Fruit fly (Drosophila melanogaster) whole organism, embryonic: ENCODE data around the gene Cyp313a1.

Source experiments
- ATbp ChIP-seq: fragments of 200-800 bp; sonication (Bioruptor generic); optimal IDR thresholded peaks from 2 replicates; lab custom pipeline; 2017; ENCODE audit warnings: missing biosample characterization, mild to moderate bottlenecking, missing genetic modification characterization, missing genetic modification reagents
- Abd-B ChIP-seq: fragments of 200-800 bp; sonication (Bioruptor generic); optimal IDR thresholded peaks from 2 replicates; lab custom pipeline; 2018; ENCODE audit warnings: missing biosample characterization, mild to moderate bottlenecking, missing genetic modification characterization, moderate library complexity
- Atf-2 ChIP-seq: fragments of 200-800 bp; sonication (Bioruptor generic); optimal IDR thresholded peaks from 2 replicates; lab custom pipeline; 2016; ENCODE audit warnings: missing biosample characterization, missing genetic modification characterization
- BtbVII ChIP-seq: fragments of 200-800 bp; sonication (Bioruptor generic); optimal IDR thresholded peaks from 3 replicates; lab custom pipeline; 2017; ENCODE audit warnings: missing biosample characterization, mild to moderate bottlenecking, missing genetic modification characterization
- CG1529 ChIP-seq: fragments of 200-800 bp; sonication (Bioruptor generic); optimal IDR thresholded peaks from 3 replicates; lab custom pipeline; 2018; ENCODE audit warnings: missing biosample characterization, missing genetic modification characterization
- CG15479 ChIP-seq: fragments of 200-800 bp; sonication (Bioruptor generic); optimal IDR thresholded peaks from 3 replicates; lab custom pipeline; 2019; ENCODE audit warnings: missing biosample characterization, mild to moderate bottlenecking, missing genetic modification characterization, moderate library complexity
- CG1603 ChIP-seq: fragments of 200-800 bp; sonication (Bioruptor generic); optimal IDR thresholded peaks from 2 replicates; lab custom pipeline; 2019; ENCODE audit warnings: missing biosample characterization, mild to moderate bottlenecking, missing genetic modification characterization, moderate library complexity
- CG16815 ChIP-seq: fragments of 200-800 bp; sonication (Bioruptor generic); optimal IDR thresholded peaks from 3 replicates; lab custom pipeline; 2017; ENCODE audit warnings: missing biosample characterization, mild to moderate bottlenecking, missing genetic modification characterization
- CG31224 ChIP-seq: fragments of 200-800 bp; sonication (Bioruptor generic); IDR thresholded peaks from 2 replicates; pipeline ENCODE4 v1.3.6; 2022; ENCODE audit warnings: missing biosample characterization, missing genetic modification characterization
- CG3847 ChIP-seq: fragments of 200-800 bp; sonication (Bioruptor generic); IDR thresholded peaks from 2 replicates; pipeline ENCODE4 v1.3.6; 2022; ENCODE audit warnings: missing biosample characterization, missing genetic modification characterization
- CG3995 ChIP-seq: fragments of 200-800 bp; sonication (Bioruptor generic); optimal IDR thresholded peaks from 3 replicates; lab custom pipeline; 2016; ENCODE audit warnings: missing biosample characterization, missing genetic modification characterization
- CG4282 ChIP-seq: fragments of 200-800 bp; sonication (Bioruptor generic); optimal IDR thresholded peaks from 2 replicates; lab custom pipeline; 2016; ENCODE audit warnings: missing biosample characterization, missing genetic modification characterization
- CG4730 ChIP-seq: fragments of 200-800 bp; sonication (Bioruptor generic); IDR thresholded peaks from 2 replicates; pipeline ENCODE4 v1.3.6; 2022; ENCODE audit warnings: missing biosample characterization, missing genetic modification characterization
- CG7271 ChIP-seq: fragments of 200-800 bp; sonication (Bioruptor generic); optimal IDR thresholded peaks from 2 replicates; lab custom pipeline; 2018; ENCODE audit warnings: missing biosample characterization, mild to moderate bottlenecking, missing genetic modification characterization, moderate library complexity
- CG7372 ChIP-seq: fragments of 200-800 bp; sonication (Bioruptor generic); IDR thresholded peaks from 2 replicates; pipeline ENCODE4 v1.3.6; 2022; ENCODE audit warnings: missing biosample characterization, missing genetic modification characterization
- CG9797 ChIP-seq: fragments of 200-800 bp; sonication (Bioruptor generic); optimal IDR thresholded peaks from 3 replicates; lab custom pipeline; 2018; ENCODE audit warnings: missing biosample characterization, mild to moderate bottlenecking, missing genetic modification characterization
- CG9932 ChIP-seq: fragments of 200-800 bp; sonication (Bioruptor generic); IDR thresholded peaks from 2 replicates; pipeline ENCODE4 v1.3.6; 2022; ENCODE audit warnings: missing biosample characterization, missing genetic modification characterization
- D ChIP-seq, 2 experiments: fragments of 200-800 bp in 1 of 2; fragments of >200 bp in 1 of 2; sonication (Bioruptor generic) in 1 of 2; optimal IDR thresholded peaks; 2 replicates in 1 of 2; 3 replicates in 1 of 2; lab custom pipeline; 2017; ENCODE audit warnings: mild to moderate bottlenecking in 1 of 2, missing biosample characterization in 1 of 2, missing genetic modification characterization in 1 of 2, missing genetic modification reagents in 1 of 2
- Dref ChIP-seq: fragments of 200-800 bp; sonication (Bioruptor generic); IDR thresholded peaks from 2 replicates; pipeline ENCODE4 v1.3.6; 2022; ENCODE audit warnings: missing biosample characterization, missing genetic modification characterization
- HmgD ChIP-seq: fragments of 200-800 bp; sonication (Bioruptor generic); optimal IDR thresholded peaks from 3 replicates; lab custom pipeline; 2016; ENCODE audit warnings: missing biosample characterization, missing genetic modification characterization
- HmgZ ChIP-seq: fragments of 200-800 bp; sonication (Bioruptor generic); optimal IDR thresholded peaks from 2 replicates; lab custom pipeline; 2018; ENCODE audit warnings: missing biosample characterization, mild to moderate bottlenecking, missing genetic modification characterization
- Hr78 ChIP-seq, 2 experiments: fragments of 200-800 bp in 1 of 2; fragments of >200 bp in 1 of 2; sonication (Bioruptor generic) in 1 of 2; optimal IDR thresholded peaks; 2 replicates each; lab custom pipeline; 2017 to 2019; ENCODE audit warnings: missing biosample characterization in 2 of 2, missing genetic modification characterization in 2 of 2, mild to moderate bottlenecking in 1 of 2, moderate library complexity in 1 of 2
- Kr ChIP-seq: fragments of 200-800 bp; sonication (Bioruptor generic); optimal IDR thresholded peaks from 2 replicates; lab custom pipeline; 2017; ENCODE audit warnings: missing biosample characterization, mild to moderate bottlenecking, missing genetic modification characterization
- MBD-R2 ChIP-seq: fragments of 200-800 bp; sonication (Bioruptor generic); IDR thresholded peaks from 2 replicates; pipeline ENCODE4 v1.3.6; 2022; ENCODE audit warnings: missing biosample characterization, missing genetic modification characterization
- Med ChIP-seq: fragments of 200-800 bp; sonication (Bioruptor generic); peaks from one replicate; lab custom pipeline; 2016; ENCODE audit warnings: missing biosample characterization, missing genetic modification characterization, mild to moderate bottlenecking, inconsistent platforms, moderate library complexity
- Meics ChIP-seq: fragments of 200-800 bp; sonication (Bioruptor generic); optimal IDR thresholded peaks from 2 replicates; lab custom pipeline; 2017; ENCODE audit warnings: missing biosample characterization, mild to moderate bottlenecking, missing genetic modification characterization
- NC2β ChIP-seq: fragments of 200-800 bp; sonication (Bioruptor generic); optimal IDR thresholded peaks from 2 replicates; lab custom pipeline; 2016; ENCODE audit warnings: missing biosample characterization, missing genetic modification characterization
- NFAT ChIP-seq: fragments of 200-800 bp; sonication (Bioruptor generic); IDR thresholded peaks from 2 replicates; pipeline ENCODE4 v1.3.6; 2022; ENCODE audit warnings: missing biosample characterization, missing genetic modification characterization
- Nf-YA ChIP-seq: fragments of 200-800 bp; sonication (Bioruptor generic); IDR thresholded peaks from 2 replicates; pipeline ENCODE4 v1.3.6; 2022; ENCODE audit warnings: missing biosample characterization, missing genetic modification characterization
- Stat92E ChIP-seq, 3 experiments: fragments of >200 bp in 2 of 3; fragments of 200-800 bp in 1 of 3; sonication (Bioruptor generic) in 1 of 3; optimal IDR thresholded peaks; 2 replicates each; lab custom pipeline; 2017 to 2019; ENCODE audit warnings: missing biosample characterization in 3 of 3, missing genetic modification characterization in 3 of 3, mild to moderate bottlenecking in 1 of 3, moderate library complexity in 1 of 3
- Trl ChIP-seq, 3 experiments: fragments of >200 bp in 2 of 3; fragments of 200-800 bp in 1 of 3; sonication (Bioruptor generic) in 1 of 3; optimal IDR thresholded peaks; 2 replicates in 1 of 3; 3 replicates in 2 of 3; lab custom pipeline; 2016 to 2017; ENCODE audit warnings: missing biosample characterization in 1 of 3, missing genetic modification characterization in 1 of 3
- Xrp1 ChIP-seq: fragments of 200-800 bp; sonication (Bioruptor generic); IDR thresholded peaks from 2 replicates; pipeline ENCODE4 v1.3.6; 2022; ENCODE audit warnings: missing biosample characterization, missing genetic modification characterization
- al ChIP-seq: fragments of 200-800 bp; sonication (Bioruptor generic); IDR thresholded peaks from 2 replicates; pipeline ENCODE4 v1.3.6; 2022; ENCODE audit warnings: missing biosample characterization, missing genetic modification characterization
- cad ChIP-seq: fragments of >200 bp; optimal IDR thresholded peaks from 2 replicates; lab custom pipeline; 2017; ENCODE audit warnings: missing biosample characterization, missing genetic modification characterization
- cg ChIP-seq: fragments of 200-800 bp; sonication (Bioruptor generic); optimal IDR thresholded peaks from 3 replicates; lab custom pipeline; 2019; ENCODE audit warnings: missing biosample characterization, mild to moderate bottlenecking, missing genetic modification characterization, moderate library complexity
- en ChIP-seq: fragments of 200-800 bp; sonication (Bioruptor generic); optimal IDR thresholded peaks from 2 replicates; lab custom pipeline; 2016; ENCODE audit warnings: missing biosample characterization, missing genetic modification characterization
- esg ChIP-seq: fragments of 200-800 bp; sonication (Bioruptor generic); conservative IDR thresholded peaks from 2 replicates; pipeline ENCODE4 v1.3.6; 2022; ENCODE audit warnings: missing biosample characterization, missing genetic modification characterization
- eve ChIP-seq, 2 experiments: fragments of >200 bp; optimal IDR thresholded peaks; 2 replicates each; lab custom pipeline; 2017; ENCODE audit warnings: missing biosample characterization in 2 of 2, missing genetic modification characterization in 2 of 2
- eyg ChIP-seq: fragments of 200-800 bp; sonication (Bioruptor generic); optimal IDR thresholded peaks from 3 replicates; lab custom pipeline; 2016; ENCODE audit warnings: missing biosample characterization, missing genetic modification characterization
- gfzf ChIP-seq: fragments of 200-800 bp; sonication (Bioruptor generic); optimal IDR thresholded peaks from 2 replicates; lab custom pipeline; 2016; ENCODE audit warnings: missing biosample characterization, mild to moderate bottlenecking, missing genetic modification characterization, moderate library complexity
- kni ChIP-seq: fragments of 200-800 bp; sonication (Bioruptor generic); optimal IDR thresholded peaks from 3 replicates; lab custom pipeline; 2017; ENCODE audit warnings: mild to moderate bottlenecking, missing biosample characterization, missing genetic modification reagents, missing genetic modification characterization
- lov ChIP-seq, 2 experiments: fragments of 200-800 bp in 1 of 2; fragments of >200 bp in 1 of 2; sonication (Bioruptor generic) in 1 of 2; IDR thresholded peaks in 1 of 2; optimal IDR thresholded peaks in 1 of 2; 2 replicates in 1 of 2; 3 replicates in 1 of 2; pipeline versions ENCODE4 v1.3.6 to Lab custom; 2017 to 2022; ENCODE audit warnings: missing biosample characterization in 1 of 2, missing genetic modification characterization in 1 of 2
- luna ChIP-seq: fragments of 200-800 bp; sonication (Bioruptor generic); optimal IDR thresholded peaks from 2 replicates; lab custom pipeline; 2016; ENCODE audit warnings: missing biosample characterization, missing genetic modification characterization
- pb ChIP-seq: fragments of 200-800 bp; sonication (Bioruptor generic); optimal IDR thresholded peaks from 3 replicates; lab custom pipeline; 2016; ENCODE audit warnings: missing biosample characterization, missing genetic modification characterization
- pita ChIP-seq: fragments of 200-800 bp; sonication (Bioruptor generic); optimal IDR thresholded peaks from 2 replicates; lab custom pipeline; 2017; ENCODE audit warnings: missing biosample characterization, mild to moderate bottlenecking, missing genetic modification characterization
- salm ChIP-seq: fragments of 200-800 bp; sonication (Bioruptor generic); optimal IDR thresholded peaks from 2 replicates; lab custom pipeline; 2018; ENCODE audit warnings: missing biosample characterization, mild to moderate bottlenecking, missing genetic modification characterization
- trem ChIP-seq: fragments of 200-800 bp; optimal IDR thresholded peaks from 3 replicates; lab custom pipeline; 2019; ENCODE audit warnings: missing biosample characterization, mild to moderate bottlenecking, missing genetic modification characterization, moderate library complexity
- zen ChIP-seq: fragments of 200-800 bp; sonication (Bioruptor generic); optimal IDR thresholded peaks from 3 replicates; lab custom pipeline; 2018; ENCODE audit warnings: missing biosample characterization, mild to moderate bottlenecking, missing genetic modification characterization, moderate library complexity

Cyp313a1 gene

dm6 chr3R:14481569-14481968 is 39.3 kb upstream of the Cyp313a1 start, which contains the start of gene cv-c (continued):
- TF ChIP-seq CG16815 (no peak), CG4730 (no peak), en (no peak), Med (GFP tag; lab: Kevin White, UChicago) (peak; percentile 89), eyg (GFP tag; lab: Kevin White, UChicago) (no peak), MBD-R2 (GFP tag; lab: Robert Waterston, UW) (no peak), HmgD (GFP tag; lab: Kevin White, UChicago) (peak; percentile 4)

- peak; percentile 6 for TF ChIP-seq trem (tag; lab: Kevin White, UChicago)
- TF ChIP-seq CG7372 (GFP tag; lab: Robert Waterston, UW), result no peak
- TF ChIP-seq Atf-2 (GFP tag; lab: Kevin White, UChicago), result no peak
- peak; percentile 72 for TF ChIP-seq CG15479 (GFP tag; lab: Kevin White, UChicago)
- no peak for TF ChIP-seq Nf-YA
- no peak for TF ChIP-seq pb (GFP tag; lab: Kevin White, UChicago)
- TF ChIP-seq CG31224, result no peak
- TF ChIP-seq CG1603, result peak; percentile 1
- TF ChIP-seq BtbVII (GFP tag; lab: Kevin White, UChicago), result no peak
- peak; percentile 14 for TF ChIP-seq CG1529 (GFP tag; lab: Kevin White, UChicago)
- TF ChIP-seq cad, result peak; percentile 71
- no peak for TF ChIP-seq en
- 0 out of 2 replicates have a peak, but pooled peaks have one; percentile 7 for TF ChIP-seq Xrp1
- peak in 1 of 2 experiments; percentile 19 for TF ChIP-seq eve (GFP tag; optimal IDR thresholded peaks at IDR 0.05; lab: Kevin White, UChicago)
- no peak for TF ChIP-seq Dref (GFP tag; lab: Robert Waterston, UW)
- no peak for TF ChIP-seq HmgZ (tag; lab: Kevin White, UChicago)
- peak; percentile 4 for TF ChIP-seq ATbp (GFP tag; lab: Kevin White, UChicago)
- no peak for TF ChIP-seq Trl (optimal IDR thresholded peaks at IDR 0.05; lab: Kevin White, UChicago)
- TF ChIP-seq Trl (GFP tag; optimal IDR thresholded peaks at IDR 0.05; lab: Kevin White, UChicago), result no peak
- TF ChIP-seq zen, result peak; percentile 29
- TF ChIP-seq CG9797 (GFP tag; lab: Kevin White, UChicago), result no peak
- peak; percentile 80 for TF ChIP-seq kni (GFP tag; lab: Kevin White, UChicago)
- no peak for TF ChIP-seq CG7271 (tag; lab: Kevin White, UChicago)
- peak; percentile 44 for TF ChIP-seq D (optimal IDR thresholded peaks at IDR 0.05; lab: Kevin White, UChicago)
- TF ChIP-seq D (GFP tag; optimal IDR thresholded peaks at IDR 0.05; lab: Kevin White, UChicago), result no peak
- TF ChIP-seq Abd-B (GFP tag; lab: Kevin White, UChicago), result peak; percentile 34
- no peak for TF ChIP-seq lov (optimal IDR thresholded peaks at IDR 0.05; lab: Kevin White, UChicago)
- no peak for TF ChIP-seq lov (GFP tag; IDR thresholded peaks at IDR 0.05; lab: Robert Waterston, UW)
- TF ChIP-seq CG3847, result no peak
- no peak for TF ChIP-seq CG4282 (GFP tag; lab: Kevin White, UChicago)
- no peak for TF ChIP-seq pita (GFP tag; lab: Kevin White, UChicago)
- TF ChIP-seq al (GFP tag; lab: Robert Waterston, UW), result no peak
- TF ChIP-seq Stat92E (GFP tag; optimal IDR thresholded peaks at IDR 0.05; lab: Kevin White, UChicago), result peak in 1 of 3 experiments; percentile 93
- peak; percentile 70 for TF ChIP-seq Kr (GFP tag; lab: Kevin White, UChicago)
- no peak for TF ChIP-seq esg (GFP tag; lab: Robert Waterston, UW)
- TF ChIP-seq Hr78 (GFP tag; optimal IDR thresholded peaks at IDR 0.05; lab: Kevin White, UChicago), result no peak
- no peak for TF ChIP-seq CG9932 (GFP tag; lab: Robert Waterston, UW)
- peak; percentile 67 for TF ChIP-seq cg (GFP tag; lab: Kevin White, UChicago)
- TF ChIP-seq luna (GFP tag; lab: Kevin White, UChicago), result no peak
- no peak for TF ChIP-seq NC2β (GFP tag; lab: Kevin White, UChicago)
- no peak for TF ChIP-seq CG3995 (GFP tag; lab: Kevin White, UChicago)
- TF ChIP-seq NFAT (GFP tag; lab: Robert Waterston, UW), result no peak
- no peak for TF ChIP-seq Meics (GFP tag; lab: Kevin White, UChicago)
- TF ChIP-seq gfzf, result peak; percentile 22
- TF ChIP-seq salm (tag; lab: Kevin White, UChicago), result peak; percentile 33
Measured at dm6 chr3R:14481977-14482376, 38.9 kb upstream of the Cyp313a1 start.
